Fruit fly (Drosophila melanogaster): ENCODE measurements around the gene Gr97a.

Gene Gr97a

DNA sequence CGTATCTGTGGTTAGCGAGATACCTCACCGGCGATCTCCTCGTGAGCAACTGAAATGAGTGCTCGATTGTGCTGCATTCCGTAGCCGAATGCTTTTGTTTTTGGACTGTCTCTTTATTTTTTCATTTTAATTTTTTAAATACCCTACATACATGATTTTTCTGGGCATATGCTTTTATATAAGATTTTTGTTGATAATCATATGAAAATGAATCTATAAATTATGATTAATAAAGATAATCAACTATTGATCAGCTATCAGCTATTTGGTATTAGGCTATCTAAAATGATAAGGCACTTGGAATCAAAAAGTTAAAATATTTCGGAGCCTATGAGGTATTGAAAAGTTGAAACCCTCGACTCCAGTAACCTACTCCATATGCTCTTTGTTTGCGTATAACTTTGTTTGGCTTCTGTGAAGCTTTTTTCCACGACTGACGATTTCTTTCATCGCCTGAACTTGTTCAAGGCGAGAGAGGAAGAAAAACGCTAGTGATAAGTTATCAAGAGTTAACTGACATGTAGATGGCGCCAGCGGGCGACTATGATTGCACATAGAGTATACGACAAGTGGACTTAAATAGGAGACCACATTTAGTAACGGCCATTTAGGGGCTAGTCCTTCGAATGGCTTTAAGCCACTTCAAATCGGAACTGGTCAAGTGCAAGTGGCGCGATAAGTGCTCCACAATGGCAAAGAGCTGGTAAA lies 23.7 kb upstream of the Gr97a start, which contains the start of gene CG31076:
Gene CG31076, minus strand, starts transcription at position 51 of the 708 bp plus-strand sequence.
- peak; percentile 18 for TF ChIP-seq toe (GFP tag; optimal IDR thresholded peaks at IDR 0.05)
- peak; percentile 21 for TF ChIP-seq CG7045 (GFP tag; optimal IDR thresholded peaks at IDR 0.05)
- peak; percentile 30 for TF ChIP-seq CG14711 (tag; optimal IDR thresholded peaks at IDR 0.05)
- no peak for TF ChIP-seq Clk (GFP tag; optimal IDR thresholded peaks at IDR 0.05)
- peak; percentile 7 for TF ChIP-seq CG7101 (tag; optimal IDR thresholded peaks at IDR 0.05)
- no peak for TF ChIP-seq Hr96 (GFP tag; optimal IDR thresholded peaks at IDR 0.05)

DNA sequence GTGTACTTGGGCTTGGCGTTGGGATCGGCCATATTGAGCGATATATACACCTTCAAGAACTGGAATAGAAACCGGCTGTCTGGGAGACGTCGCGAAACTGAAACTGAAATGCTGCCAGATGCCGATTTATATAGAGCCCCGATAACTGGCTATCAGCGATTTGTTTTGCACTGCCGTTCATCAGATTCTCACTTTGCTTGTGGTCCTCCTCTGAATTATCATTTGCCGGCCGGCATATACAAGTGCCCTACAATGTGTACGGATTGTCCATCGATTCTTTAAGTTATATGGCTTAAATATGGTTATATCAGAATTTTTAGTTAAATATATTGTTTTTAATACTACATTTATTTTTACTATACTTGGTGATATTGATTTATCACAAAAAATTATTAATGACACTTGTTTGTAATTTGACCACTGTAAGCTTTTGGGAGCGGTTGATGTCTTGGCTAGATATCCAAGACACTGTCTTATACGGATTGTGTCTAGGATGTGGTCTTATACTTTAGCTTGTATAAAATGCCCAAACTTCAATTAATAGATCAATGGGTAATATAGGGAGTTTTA lies 22.2 kb upstream of the Gr97a start, which contains the start of gene CG31075:
Gene CG31075, minus strand, starts transcription at position 106 of the 570 bp plus-strand sequence.
- TF ChIP-seq toe (GFP tag; optimal IDR thresholded peaks at IDR 0.05) (peak; percentile 51), cnc (optimal IDR thresholded peaks at IDR 0.05) (no peak), pad (GFP tag; optimal IDR thresholded peaks at IDR 0.05) (peak; percentile 55), CG1620 (GFP tag; optimal IDR thresholded peaks at IDR 0.05) (no peak), CG12768 (GFP tag; optimal IDR thresholded peaks at IDR 0.05) (peak; percentile 79), CG14711 (tag; optimal IDR thresholded peaks at IDR 0.05) (peak; percentile 83), Hr96 (GFP tag; optimal IDR thresholded peaks at IDR 0.05) (peak; percentile 20), CG7101 (tag; optimal IDR thresholded peaks at IDR 0.05) (peak; percentile 86), tj (GFP tag; optimal IDR thresholded peaks at IDR 0.05) (no peak), CG7045 (GFP tag; optimal IDR thresholded peaks at IDR 0.05) (peak; percentile 69), cic (GFP tag; optimal IDR thresholded peaks at IDR 0.05) (peak; percentile 91), Mnt (GFP tag; optimal IDR thresholded peaks at IDR 0.05) (peak; percentile 34), CG5204 (GFP tag; optimal IDR thresholded peaks at IDR 0.05) (peak; percentile 52), ovo (GFP tag; optimal IDR thresholded peaks at IDR 0.05) (no peak), CG11617 (GFP tag; optimal IDR thresholded peaks at IDR 0.05) (peak; percentile 38), kay (GFP tag; ENCODE audit: borderline replicate concordance) (no peak), Crg-1 (GFP tag; optimal IDR thresholded peaks at IDR 0.05) (no peak), Clk (GFP tag; optimal IDR thresholded peaks at IDR 0.05) (no peak), bab1 (GFP tag; optimal IDR thresholded peaks at IDR 0.05) (peak; percentile 68), CG33017 (tag; optimal IDR thresholded peaks at IDR 0.05) (peak; percentile 87)

DNA sequence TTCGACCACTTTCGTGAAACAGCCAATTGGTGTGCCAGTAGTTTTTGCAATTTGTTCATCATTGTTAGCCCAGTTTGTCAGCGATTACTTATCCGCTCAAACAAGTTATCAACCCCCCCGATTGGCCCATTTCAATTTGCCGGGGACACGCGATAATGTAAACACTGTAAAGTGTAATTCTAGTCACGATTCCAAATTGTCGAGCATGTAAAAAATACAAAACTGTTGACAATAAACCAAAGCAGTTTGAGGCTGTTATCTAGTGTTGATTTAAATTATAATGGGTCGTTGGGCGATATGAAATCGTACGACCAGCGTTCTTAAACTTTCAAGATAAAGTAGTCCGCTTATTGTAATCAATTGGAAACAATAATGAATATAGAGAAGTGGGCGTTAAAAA lies 21.2 kb upstream of the Gr97a start:
- TF ChIP-seq tj (GFP tag; optimal IDR thresholded peaks at IDR 0.05): no peak
- no peak for TF ChIP-seq CG1620 (GFP tag; optimal IDR thresholded peaks at IDR 0.05)
- TF ChIP-seq CG14711 (tag; optimal IDR thresholded peaks at IDR 0.05): peak; percentile 31
- TF ChIP-seq ovo (GFP tag; optimal IDR thresholded peaks at IDR 0.05): no peak
- no peak for TF ChIP-seq Hr96 (GFP tag; optimal IDR thresholded peaks at IDR 0.05)
- peak; percentile 67 for TF ChIP-seq CG12768 (GFP tag; optimal IDR thresholded peaks at IDR 0.05)
- no peak for TF ChIP-seq CG11617 (GFP tag; optimal IDR thresholded peaks at IDR 0.05)
- TF ChIP-seq CG7101 (tag; optimal IDR thresholded peaks at IDR 0.05): peak; percentile 3
- peak; percentile 8 for TF ChIP-seq Mnt (GFP tag; optimal IDR thresholded peaks at IDR 0.05)
- TF ChIP-seq cnc (optimal IDR thresholded peaks at IDR 0.05): no peak
- TF ChIP-seq pad (GFP tag; optimal IDR thresholded peaks at IDR 0.05): no peak
- no peak for TF ChIP-seq Crg-1 (GFP tag; optimal IDR thresholded peaks at IDR 0.05)
- TF ChIP-seq toe (GFP tag; optimal IDR thresholded peaks at IDR 0.05): no peak
- peak; percentile 51 for TF ChIP-seq CG7045 (GFP tag; optimal IDR thresholded peaks at IDR 0.05)
- TF ChIP-seq Clk (GFP tag; optimal IDR thresholded peaks at IDR 0.05): no peak
- no peak for TF ChIP-seq CG5204 (GFP tag; optimal IDR thresholded peaks at IDR 0.05)
- no peak for TF ChIP-seq bab1 (GFP tag; optimal IDR thresholded peaks at IDR 0.05)
- peak; percentile 85 for TF ChIP-seq cic (GFP tag; optimal IDR thresholded peaks at IDR 0.05)
- no peak for TF ChIP-seq kay (GFP tag; ENCODE audit: borderline replicate concordance)
- peak; percentile 30 for TF ChIP-seq CG33017 (tag; optimal IDR thresholded peaks at IDR 0.05)

DNA sequence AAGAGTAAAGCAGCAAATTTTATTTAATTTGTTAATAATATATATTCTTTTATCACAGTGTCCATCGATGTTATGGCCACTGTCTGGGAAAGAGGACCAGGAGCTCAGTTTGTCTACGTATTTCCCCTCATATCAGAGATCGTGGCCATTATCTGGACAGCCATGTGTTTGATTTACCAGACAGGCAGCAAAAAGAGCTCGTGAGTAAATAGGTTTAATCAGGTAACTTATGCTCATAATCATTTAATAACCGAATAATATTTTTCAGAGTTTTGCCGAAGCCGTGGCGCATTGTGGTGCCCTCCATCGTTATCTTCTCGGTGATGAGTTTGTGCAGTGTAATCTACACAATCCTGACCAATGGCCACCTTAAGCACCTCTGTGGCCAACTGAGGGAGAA lies 18.2 kb upstream of the Gr97a start:
- TF ChIP-seq Crg-1 (GFP tag; optimal IDR thresholded peaks at IDR 0.05): no peak
- no peak for TF ChIP-seq CG12768 (GFP tag; optimal IDR thresholded peaks at IDR 0.05)
- no peak for TF ChIP-seq CG1620 (GFP tag; optimal IDR thresholded peaks at IDR 0.05)
- TF ChIP-seq CG33017 (tag; optimal IDR thresholded peaks at IDR 0.05): no peak
- TF ChIP-seq toe (GFP tag; optimal IDR thresholded peaks at IDR 0.05): no peak
- no peak for TF ChIP-seq pad (GFP tag; optimal IDR thresholded peaks at IDR 0.05)
- TF ChIP-seq cic (GFP tag; optimal IDR thresholded peaks at IDR 0.05): no peak
- TF ChIP-seq tj (GFP tag; optimal IDR thresholded peaks at IDR 0.05): no peak
- TF ChIP-seq ovo (GFP tag; optimal IDR thresholded peaks at IDR 0.05): no peak
- TF ChIP-seq CG11617 (GFP tag; optimal IDR thresholded peaks at IDR 0.05): no peak
- TF ChIP-seq CG5204 (GFP tag; optimal IDR thresholded peaks at IDR 0.05): no peak
- TF ChIP-seq CG7045 (GFP tag; optimal IDR thresholded peaks at IDR 0.05): no peak
- no peak for TF ChIP-seq Hr96 (GFP tag; optimal IDR thresholded peaks at IDR 0.05)
- no peak for TF ChIP-seq bab1 (GFP tag; optimal IDR thresholded peaks at IDR 0.05)
- TF ChIP-seq CG7101 (tag; optimal IDR thresholded peaks at IDR 0.05): no peak
- no peak for TF ChIP-seq cnc (optimal IDR thresholded peaks at IDR 0.05)
- TF ChIP-seq Clk (GFP tag; optimal IDR thresholded peaks at IDR 0.05): no peak

- no peak for TF ChIP-seq bab1 (GFP tag; optimal IDR thresholded peaks at IDR 0.05)
- no peak for TF ChIP-seq CG33017 (tag; optimal IDR thresholded peaks at IDR 0.05)
- TF ChIP-seq CG1620 (GFP tag; optimal IDR thresholded peaks at IDR 0.05): no peak
- TF ChIP-seq CG14711 (tag; optimal IDR thresholded peaks at IDR 0.05): no peak
- TF ChIP-seq CG7101 (tag; optimal IDR thresholded peaks at IDR 0.05): no peak
These were observed 15.8 kb upstream of the Gr97a start for dm6 chr3R:26982106-26982505.

- TF ChIP-seq toe (GFP tag; optimal IDR thresholded peaks at IDR 0.05): no peak
- peak; percentile 29 for TF ChIP-seq kay (GFP tag; ENCODE audit: borderline replicate concordance)
- TF ChIP-seq bab1 (GFP tag; optimal IDR thresholded peaks at IDR 0.05): peak; percentile 42
These were observed 14.0 kb upstream of the Gr97a start for dm6 chr3R:26980282-26980691.
